Fruit fly (Drosophila melanogaster) whole organism: ENCODE data around the gene Ziz.

Experiments
- CG8478 ChIP-seq: fragments of >200 bp; optimal IDR thresholded peaks from 2 replicates; lab custom pipeline; 2018; ENCODE audit warnings: inconsistent platforms
- EcR ChIP-seq, 2 experiments: fragments of >200 bp; optimal IDR thresholded peaks; 2 replicates each; lab custom pipeline; 2017; ENCODE audit warnings: missing biosample characterization in 2 of 2, missing genetic modification characterization in 2 of 2, missing genetic modification reagents in 2 of 2
- pan ChIP-seq: fragments of >200 bp; optimal IDR thresholded peaks from 2 replicates; lab custom pipeline; 2017
- psq ChIP-seq: fragments of >200 bp; optimal IDR thresholded peaks from 2 replicates; lab custom pipeline; 2017
- usp ChIP-seq: fragments of >200 bp; optimal IDR thresholded peaks from 2 replicates; lab custom pipeline; 2017; ENCODE audit warnings: missing biosample characterization, missing genetic modification characterization, mixed read lengths

- no peak for TF ChIP-seq CG8478 (lab: Kevin White, UChicago)
- TF ChIP-seq EcR (GFP tag; optimal IDR thresholded peaks at IDR 0.05; lab: Kevin White, UChicago): no peak
- TF ChIP-seq psq (lab: Kevin White, UChicago): no peak
- TF ChIP-seq usp (GFP tag; lab: Kevin White, UChicago): no peak
- TF ChIP-seq pan (lab: Kevin White, UChicago): no peak
These were observed 61.3 kb downstream of the Ziz start for dm6 chr2L:7434737-7435356.
